Fruit fly (Drosophila melanogaster) whole organism, embryonic: Measurements from ENCODE around the gene Zasp66.
A peak's percentile ranks its signal among the peaks of the same experiment; 100 is the strongest.

Source experiments
- ATbp ChIP-seq: fragments of 200-800 bp; sonication (Bioruptor generic); optimal IDR thresholded peaks from 2 replicates; lab custom pipeline; 2017; ENCODE audit warnings: missing biosample characterization, mild to moderate bottlenecking, missing genetic modification characterization, missing genetic modification reagents
- Asciz ChIP-seq: fragments of 200-800 bp; sonication (Bioruptor generic); optimal IDR thresholded peaks from 2 replicates; lab custom pipeline; 2017; ENCODE audit warnings: missing biosample characterization, mild to moderate bottlenecking, missing genetic modification characterization, missing genetic modification reagents
- Atf-2 ChIP-seq: fragments of 200-800 bp; sonication (Bioruptor generic); optimal IDR thresholded peaks from 2 replicates; lab custom pipeline; 2016; ENCODE audit warnings: missing biosample characterization, missing genetic modification characterization
- CG10209 ChIP-seq: fragments of 200-800 bp; sonication (Bioruptor generic); optimal IDR thresholded peaks from 3 replicates; lab custom pipeline; 2017; ENCODE audit warnings: missing biosample characterization, mild to moderate bottlenecking, missing genetic modification characterization, missing genetic modification reagents
- CG10366 ChIP-seq: fragments of 200-800 bp; sonication (Bioruptor generic); IDR thresholded peaks from 2 replicates; pipeline ENCODE4 v1.3.6; 2022; ENCODE audit warnings: missing biosample characterization, missing genetic modification characterization
- CG11093 ChIP-seq: fragments of 200-800 bp; sonication (Bioruptor generic); IDR thresholded peaks from 3 replicates; pipeline ENCODE4 v1.3.6; 2022; ENCODE audit warnings: missing biosample characterization, missing genetic modification characterization
- CG12299 ChIP-seq: fragments of 200-800 bp; sonication (Bioruptor generic); optimal IDR thresholded peaks from 2 replicates; lab custom pipeline; 2018; ENCODE audit warnings: missing biosample characterization, mild to moderate bottlenecking, missing genetic modification characterization
- CG15514 ChIP-seq: fragments of 200-800 bp; sonication (Bioruptor generic); optimal IDR thresholded peaks from 3 replicates; lab custom pipeline; 2017; ENCODE audit warnings: missing biosample characterization, missing genetic modification characterization, mild to moderate bottlenecking, moderate library complexity, missing genetic modification reagents
- CG16863 ChIP-seq: fragments of 200-800 bp; sonication (Bioruptor generic); optimal IDR thresholded peaks from 3 replicates; lab custom pipeline; 2016; ENCODE audit warnings: missing biosample characterization, missing genetic modification characterization
- CG17385 ChIP-seq: fragments of 200-800 bp; sonication (Bioruptor generic); optimal IDR thresholded peaks from 3 replicates; lab custom pipeline; 2018; ENCODE audit warnings: missing biosample characterization, mild to moderate bottlenecking, missing genetic modification characterization
- CG2120 ChIP-seq: fragments of 200-800 bp; sonication (Bioruptor generic); optimal IDR thresholded peaks from 3 replicates; lab custom pipeline; 2016; ENCODE audit warnings: missing biosample characterization, missing genetic modification characterization
- CG2202 ChIP-seq: fragments of 200-800 bp; sonication (Bioruptor generic); optimal IDR thresholded peaks from 2 replicates; lab custom pipeline; 2018; ENCODE audit warnings: missing biosample characterization, mild to moderate bottlenecking, missing genetic modification characterization
- CG2889 ChIP-seq: fragments of 200-800 bp; sonication (Bioruptor generic); IDR thresholded peaks from 3 replicates; pipeline ENCODE4 v1.3.6; 2022; ENCODE audit warnings: missing biosample characterization, missing genetic modification characterization
- CG3065 ChIP-seq: fragments of 200-800 bp; sonication (Bioruptor generic); optimal IDR thresholded peaks from 2 replicates; lab custom pipeline; 2016; ENCODE audit warnings: missing biosample characterization, missing genetic modification characterization
- CG6791 ChIP-seq: fragments of 200-800 bp; sonication (Bioruptor generic); IDR thresholded peaks from 3 replicates; pipeline ENCODE4 v1.3.6; 2022; ENCODE audit warnings: missing biosample characterization, missing genetic modification characterization; ENCODE audit not compliant: partially characterized antibody
- CG8359 ChIP-seq: fragments of 200-800 bp; sonication (Bioruptor generic); optimal IDR thresholded peaks from 2 replicates; lab custom pipeline; 2017; ENCODE audit warnings: missing biosample characterization, mild to moderate bottlenecking, missing genetic modification characterization, borderline replicate concordance
- CG8478 ChIP-seq: fragments of >200 bp; optimal IDR thresholded peaks from 2 replicates; lab custom pipeline; 2018
- CG9215 ChIP-seq: fragments of 200-800 bp; sonication (Bioruptor generic); IDR thresholded peaks from 2 replicates; pipeline ENCODE4 v1.3.6; 2022; ENCODE audit warnings: missing biosample characterization, missing genetic modification characterization
- Dek ChIP-seq: fragments of 200-800 bp; sonication (Bioruptor generic); optimal IDR thresholded peaks from 3 replicates; lab custom pipeline; 2019; ENCODE audit warnings: missing biosample characterization, mild to moderate bottlenecking, missing genetic modification characterization, moderate library complexity
- Doc2 ChIP-seq: fragments of 200-800 bp; sonication (Bioruptor generic); IDR thresholded peaks from 2 replicates; pipeline ENCODE4 v1.3.6; 2022; ENCODE audit warnings: missing biosample characterization, missing genetic modification characterization
- E2f2 ChIP-seq: fragments of 200-800 bp; sonication (Bioruptor generic); IDR thresholded peaks from 2 replicates; pipeline ENCODE4 v1.3.6; 2022; ENCODE audit warnings: missing biosample characterization, missing genetic modification characterization
- Fer3 ChIP-seq: fragments of 200-800 bp; sonication (Bioruptor generic); optimal IDR thresholded peaks from 2 replicates; lab custom pipeline; 2018; ENCODE audit warnings: missing biosample characterization, mild to moderate bottlenecking, missing genetic modification characterization, moderate library complexity
- HHEX ChIP-seq: fragments of 200-800 bp; sonication (Bioruptor generic); optimal IDR thresholded peaks from 3 replicates; lab custom pipeline; 2017; ENCODE audit warnings: missing biosample characterization, mild to moderate bottlenecking, missing genetic modification characterization, missing genetic modification reagents
- HLH3B ChIP-seq: fragments of 200-800 bp; sonication (Bioruptor generic); IDR thresholded peaks from 2 replicates; pipeline ENCODE4 v1.3.6; 2022; ENCODE audit warnings: missing biosample characterization, missing genetic modification characterization
- HLH54F ChIP-seq: fragments of 200-800 bp; sonication (Bioruptor generic); optimal IDR thresholded peaks from 3 replicates; lab custom pipeline; 2016; ENCODE audit warnings: missing biosample characterization, missing genetic modification characterization
- Hr39 ChIP-seq: fragments of >200 bp; optimal IDR thresholded peaks from 2 replicates; lab custom pipeline; 2017
- Jarid2 ChIP-seq: fragments of 200-800 bp; sonication (Bioruptor generic); optimal IDR thresholded peaks from 3 replicates; lab custom pipeline; 2017; ENCODE audit warnings: mild to moderate bottlenecking, missing biosample characterization, missing genetic modification reagents, missing genetic modification characterization
- Neu2 ChIP-seq: fragments of 200-800 bp; sonication (Bioruptor generic); optimal IDR thresholded peaks from 3 replicates; lab custom pipeline; 2016; ENCODE audit warnings: missing biosample characterization, missing genetic modification characterization, borderline replicate concordance
- PHDP ChIP-seq: fragments of 200-800 bp; sonication (Bioruptor generic); optimal IDR thresholded peaks from 3 replicates; lab custom pipeline; 2018; ENCODE audit warnings: missing biosample characterization, mild to moderate bottlenecking, missing genetic modification characterization, moderate library complexity
- Ssrp ChIP-seq: fragments of 200-800 bp; sonication (Bioruptor generic); optimal IDR thresholded peaks from 2 replicates; lab custom pipeline; 2018; ENCODE audit warnings: missing biosample characterization, mild to moderate bottlenecking, missing genetic modification characterization, moderate library complexity
- Vsx1 ChIP-seq: fragments of 200-800 bp; sonication (Bioruptor generic); optimal IDR thresholded peaks from 2 replicates; lab custom pipeline; 2017; ENCODE audit warnings: missing biosample characterization, mild to moderate bottlenecking, missing genetic modification characterization, missing genetic modification reagents
- al ChIP-seq: fragments of 200-800 bp; sonication (Bioruptor generic); IDR thresholded peaks from 2 replicates; pipeline ENCODE4 v1.3.6; 2022; ENCODE audit warnings: missing biosample characterization, missing genetic modification characterization
- ara ChIP-seq: fragments of 200-800 bp; sonication (Bioruptor generic); IDR thresholded peaks from 2 replicates; pipeline ENCODE4 v1.3.6; 2022; ENCODE audit warnings: missing biosample characterization, missing genetic modification characterization
- caup ChIP-seq: fragments of 200-800 bp; sonication (Bioruptor generic); optimal IDR thresholded peaks from 3 replicates; lab custom pipeline; 2017; ENCODE audit warnings: missing biosample characterization, mild to moderate bottlenecking, missing genetic modification characterization, moderate library complexity; ENCODE audit not compliant: severe bottlenecking
- cwo ChIP-seq: fragments of 200-800 bp; sonication (Bioruptor generic); optimal IDR thresholded peaks from 3 replicates; lab custom pipeline; 2017; ENCODE audit warnings: missing biosample characterization, missing genetic modification characterization, mild to moderate bottlenecking, moderate library complexity, missing genetic modification reagents
- emc ChIP-seq: fragments of 200-800 bp; sonication (Bioruptor generic); optimal IDR thresholded peaks from 2 replicates; lab custom pipeline; 2016; ENCODE audit warnings: missing biosample characterization, missing genetic modification characterization
- ftz-f1 ChIP-seq: fragments of 200-800 bp; sonication (Bioruptor generic); optimal IDR thresholded peaks from 2 replicates; lab custom pipeline; 2016; ENCODE audit warnings: missing biosample characterization, missing genetic modification characterization
- grau ChIP-seq: fragments of 200-800 bp; optimal IDR thresholded peaks from 3 replicates; lab custom pipeline; 2019; ENCODE audit warnings: missing biosample characterization, mild to moderate bottlenecking, missing genetic modification characterization, moderate library complexity
- lbe ChIP-seq: fragments of 200-800 bp; sonication (Bioruptor generic); optimal IDR thresholded peaks from 2 replicates; lab custom pipeline; 2016; ENCODE audit warnings: missing biosample characterization, mild to moderate bottlenecking, missing genetic modification characterization
- maf-S ChIP-seq: fragments of 200-800 bp; sonication (Bioruptor generic); optimal IDR thresholded peaks from 2 replicates; lab custom pipeline; 2016; ENCODE audit warnings: missing biosample characterization, missing genetic modification characterization
- mld ChIP-seq: fragments of 200-800 bp; sonication (Bioruptor generic); IDR thresholded peaks from 3 replicates; pipeline ENCODE4 v1.3.6; 2022; ENCODE audit warnings: missing biosample characterization, missing genetic modification characterization; ENCODE audit not compliant: partially characterized antibody
- prd ChIP-seq, 3 experiments: fragments of >200 bp in 2 of 3; fragments of 200-800 bp in 1 of 3; sonication (Bioruptor generic) in 1 of 3; optimal IDR thresholded peaks in 2 of 3; IDR thresholded peaks in 1 of 3; 2 replicates in 2 of 3; 3 replicates in 1 of 3; pipeline versions ENCODE4 v1.3.6 to Lab custom; 2017 to 2022; ENCODE audit warnings: missing biosample characterization in 1 of 3, missing genetic modification characterization in 1 of 3
- rib ChIP-seq: fragments of 200-800 bp; sonication (Bioruptor generic); IDR thresholded peaks from 2 replicates; pipeline ENCODE4 v1.3.6; 2022; ENCODE audit warnings: missing biosample characterization, missing genetic modification characterization
- sd ChIP-seq: fragments of 200-800 bp; sonication (Bioruptor generic); optimal IDR thresholded peaks from 3 replicates; lab custom pipeline; 2018; ENCODE audit warnings: missing biosample characterization, mild to moderate bottlenecking, missing genetic modification characterization, moderate library complexity
- slbo ChIP-seq: fragments of 200-800 bp; sonication (Bioruptor generic); IDR thresholded peaks from 2 replicates; pipeline ENCODE4 v1.3.6; 2022; ENCODE audit warnings: missing biosample characterization, missing genetic modification characterization
- stc ChIP-seq: fragments of 200-800 bp; sonication (Bioruptor generic); IDR thresholded peaks from 2 replicates; pipeline ENCODE4 v1.3.6; 2022; ENCODE audit warnings: missing biosample characterization, missing genetic modification characterization
- tx ChIP-seq: fragments of 200-800 bp; sonication (Bioruptor generic); optimal IDR thresholded peaks from 2 replicates; lab custom pipeline; 2016; ENCODE audit warnings: missing biosample characterization, missing genetic modification characterization
- zfh1 ChIP-seq: fragments of 200-800 bp; sonication (Bioruptor generic); IDR thresholded peaks from 3 replicates; pipeline ENCODE4 v1.3.6; 2022; ENCODE audit warnings: missing biosample characterization, missing genetic modification characterization

The Zasp66 gene

DNA sequence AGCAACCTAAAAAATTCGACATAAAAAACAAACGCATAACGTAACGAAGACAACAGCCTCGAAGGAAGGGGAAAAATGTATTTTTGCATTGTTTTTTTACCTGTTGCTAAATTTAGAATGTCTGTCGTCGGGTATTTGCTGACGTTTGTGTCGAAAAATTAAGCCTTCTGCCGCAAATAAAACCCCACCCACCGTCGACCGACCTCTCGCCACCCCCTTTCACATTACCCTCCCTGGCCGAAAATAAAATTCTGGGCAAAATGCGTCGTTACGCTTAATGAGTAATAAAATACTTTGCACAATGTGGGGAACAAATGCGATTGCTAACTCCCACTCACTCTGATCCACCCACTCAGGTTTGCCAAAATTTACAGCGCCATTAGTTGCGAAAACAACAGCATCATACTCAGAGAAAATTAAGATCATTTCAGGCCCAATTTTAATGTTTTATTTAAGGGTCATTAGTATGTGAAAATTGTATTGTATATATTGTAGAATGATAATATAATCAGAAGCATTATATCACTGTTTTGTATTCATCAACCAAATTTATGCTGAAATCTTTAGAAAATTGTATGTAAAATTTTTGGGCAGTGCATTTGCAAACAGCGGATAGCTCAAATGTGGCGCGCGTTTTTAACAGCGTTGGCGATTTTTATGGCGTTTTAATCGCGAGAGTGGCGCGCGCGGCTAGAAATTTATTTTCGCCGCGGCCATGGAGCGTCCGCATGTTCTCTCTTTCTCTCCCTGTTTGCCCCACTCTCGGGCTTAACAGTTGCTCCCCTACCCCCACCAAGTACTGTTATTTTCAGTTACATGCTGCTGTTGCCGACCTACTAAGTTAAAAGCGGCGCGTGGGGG is 48.3 kb downstream of the Zasp66 start:
- no peak for TF ChIP-seq Asciz (GFP tag; lab: Kevin White, UChicago)
- TF ChIP-seq CG17385, result peak; percentile 19
- peak; percentile 56 for TF ChIP-seq cwo
- peak; percentile 86 for TF ChIP-seq CG2120
- TF ChIP-seq zfh1 (GFP tag; lab: Robert Waterston, UW), result peak; percentile 48; the same call in 1 of the 3 replicates
- peak; percentile 45; the same call in 1 of the 2 replicates for TF ChIP-seq al (GFP tag; lab: Robert Waterston, UW)
- TF ChIP-seq mld, result no peak
- TF ChIP-seq prd (optimal IDR thresholded peaks at IDR 0.05; lab: Kevin White, UChicago), result no peak
- TF ChIP-seq prd (GFP tag; IDR thresholded peaks at IDR 0.05; lab: Robert Waterston, UW), result peak; percentile 46; the same call in 1 of the 3 replicates
- peak; percentile 59 for TF ChIP-seq Fer3
- TF ChIP-seq Ssrp (tag; lab: Kevin White, UChicago), result no peak
- no peak for TF ChIP-seq emc (GFP tag; lab: Kevin White, UChicago)
- no peak for TF ChIP-seq Neu2
- TF ChIP-seq Jarid2, result no peak
- TF ChIP-seq CG2889, result peak; percentile 33; the same call in 1 of the 3 replicates
- peak; percentile 28 for TF ChIP-seq CG10209 (GFP tag; lab: Kevin White, UChicago)
- no peak for TF ChIP-seq Vsx1 (GFP tag; lab: Kevin White, UChicago)
- TF ChIP-seq CG15514 (GFP tag; lab: Kevin White, UChicago), result peak; percentile 32
- peak; percentile 80 for TF ChIP-seq lbe
- no peak for TF ChIP-seq ara (GFP tag; lab: Robert Waterston, UW)
- TF ChIP-seq maf-S (GFP tag; lab: Kevin White, UChicago), result peak; percentile 21
- TF ChIP-seq rib (GFP tag; lab: Robert Waterston, UW), result peak; percentile 80
- peak; percentile 23; the same call in 1 of the 2 replicates for TF ChIP-seq HLH3B
- no peak for TF ChIP-seq CG2202 (tag; lab: Kevin White, UChicago)
- TF ChIP-seq CG16863, result no peak
- 0 out of 3 replicates have a peak, but pooled peaks have one; percentile 32 for TF ChIP-seq CG11093
- TF ChIP-seq CG6791, result no peak
- TF ChIP-seq slbo (GFP tag; lab: Robert Waterston, UW), result peak; percentile 77
- no peak for TF ChIP-seq CG3065 (GFP tag; lab: Kevin White, UChicago)
- TF ChIP-seq Dek (tag; lab: Kevin White, UChicago), result peak; percentile 58
- peak; percentile 100 for TF ChIP-seq CG8359 (GFP tag; lab: Kevin White, UChicago)
- no peak for TF ChIP-seq Doc2 (GFP tag; lab: Robert Waterston, UW)
- peak; percentile 26 for TF ChIP-seq CG10366
- TF ChIP-seq E2f2, result no peak; the same call in 1 of the 2 replicates
- TF ChIP-seq Hr39, result no peak
- peak; percentile 30 for TF ChIP-seq HLH54F
- peak; percentile 63 for TF ChIP-seq ftz-f1 (GFP tag; lab: Kevin White, UChicago)
- no peak for TF ChIP-seq tx (GFP tag; lab: Kevin White, UChicago)
- no peak for TF ChIP-seq CG8478
- TF ChIP-seq stc (GFP tag; lab: Robert Waterston, UW), result peak; percentile 27; the same call in 1 of the 2 replicates
- TF ChIP-seq PHDP (tag; lab: Kevin White, UChicago), result peak; percentile 66
- TF ChIP-seq HHEX (GFP tag; lab: Kevin White, UChicago), result peak; percentile 39
- peak; percentile 41 for TF ChIP-seq caup (GFP tag; lab: Kevin White, UChicago)
- no peak for TF ChIP-seq CG12299 (tag; lab: Kevin White, UChicago)
- TF ChIP-seq grau (tag; lab: Kevin White, UChicago), result peak; percentile 63
- TF ChIP-seq Atf-2 (GFP tag; lab: Kevin White, UChicago), result no peak
- no peak for TF ChIP-seq ATbp (GFP tag; lab: Kevin White, UChicago)
- peak; percentile 23 for TF ChIP-seq sd (tag; lab: Kevin White, UChicago)
- TF ChIP-seq CG9215 (GFP tag; lab: Robert Waterston, UW), result peak; percentile 31; the same call in 1 of the 2 replicates
